Worm (Caenorhabditis elegans) whole organism, L4 larva: Measurements from ENCODE around the gene snr-4.

Experiments used
- F37D6.2 ChIP-seq: sonication (generic microtip); optimal IDR thresholded peaks from 2 replicates; lab custom pipeline; 2016; ENCODE audit warnings: mild to moderate bottlenecking, missing genetic modification characterization, missing compliant biosample characterization
- R02D3.7 ChIP-seq: fragments of 150-350 bp; sonication (generic microtip); optimal IDR thresholded peaks from 3 replicates; lab custom pipeline; 2014; ENCODE audit warnings: missing biosample characterization, missing genetic modification characterization
- ctbp-1 ChIP-seq: fragments of 200-800 bp; sonication (Bioruptor generic); IDR thresholded peaks from 2 replicates; pipeline ENCODE4 v1.3.6; 2022; ENCODE audit warnings: missing genetic modification reagents, missing genetic modification characterization, missing compliant biosample characterization
- fkh-10 ChIP-seq: fragments of 150-350 bp; optimal IDR thresholded peaks from 2 replicates; lab custom pipeline; 2014; ENCODE audit warnings: missing biosample characterization, missing genetic modification reagents, missing genetic modification characterization
- lin-13 ChIP-seq: fragments of 150-350 bp; optimal IDR thresholded peaks from 2 replicates; lab custom pipeline; 2014; ENCODE audit warnings: missing biosample characterization, missing genetic modification reagents, missing genetic modification characterization
- mep-1 ChIP-seq: fragments of 150-350 bp; sonication (generic microtip); optimal IDR thresholded peaks from 3 replicates; lab custom pipeline; 2014; ENCODE audit warnings: missing biosample characterization, missing genetic modification characterization
- nhr-237 ChIP-seq: sonication (generic microtip); optimal IDR thresholded peaks from 2 replicates; lab custom pipeline; 2017; ENCODE audit warnings: missing biosample characterization, missing genetic modification characterization
- nhr-28 ChIP-seq: fragments of 150-350 bp; optimal IDR thresholded peaks from 2 replicates; lab custom pipeline; 2014; ENCODE audit warnings: missing biosample characterization, missing genetic modification characterization
- pha-4 ChIP-seq, 2 experiments: fragments of 150-350 bp in 1 of 2; fragments of 200-800 bp in 1 of 2; sonication (Bioruptor generic) in 1 of 2; IDR thresholded peaks in 1 of 2; optimal IDR thresholded peaks in 1 of 2; 2 replicates each; pipeline versions ENCODE4 v1.3.6 to Lab custom; 2014 to 2022; ENCODE audit warnings: missing genetic modification characterization in 2 of 2, missing genetic modification reagents in 2 of 2, missing biosample characterization in 1 of 2, missing compliant biosample characterization in 1 of 2
- pqm-1 ChIP-seq: sonication (generic microtip); optimal IDR thresholded peaks from 2 replicates; lab custom pipeline; 2017; ENCODE audit warnings: missing biosample characterization, missing genetic modification characterization
- rbr-2 ChIP-seq: sonication (generic microtip); optimal IDR thresholded peaks from 2 replicates; lab custom pipeline; 2016; ENCODE audit warnings: missing genotype, missing genetic modification characterization, missing compliant biosample characterization
- unc-62 ChIP-seq, 3 experiments: fragments of 150-350 bp in 1 of 3; sonication (generic microtip); optimal IDR thresholded peaks in 2 of 3; peaks in 1 of 3; 1 replicate in 1 of 3; 2 replicates in 2 of 3; lab custom pipeline; 2014 to 2017; ENCODE audit warnings: missing biosample characterization in 3 of 3, missing genetic modification characterization in 3 of 3, missing genetic modification reagents in 3 of 3, missing genotype in 1 of 3
- zag-1 ChIP-seq: fragments of 150-350 bp; optimal IDR thresholded peaks from 2 replicates; lab custom pipeline; 2014; ENCODE audit warnings: missing biosample characterization, missing genetic modification characterization

ce11 chrV:12028151-12028550, 48.6 kb upstream of the snr-4 start:
- no peak for TF ChIP-seq zag-1 (tag; lab: Kevin White, UChicago)
- TF ChIP-seq rbr-2 (tag; lab: Kevin White, UChicago) = no peak
- no peak for TF ChIP-seq nhr-237
- no peak for TF ChIP-seq nhr-28 (tag; lab: Kevin White, UChicago)
- no peak for TF ChIP-seq lin-13
- no peak for TF ChIP-seq pha-4 (GFP tag; IDR thresholded peaks at IDR 0.05; lab: Robert Waterston, UW)
- TF ChIP-seq pha-4 (tag; optimal IDR thresholded peaks at IDR 0.05; lab: Kevin White, UChicago) = no peak
- no peak for TF ChIP-seq R02D3.7 (tag; lab: Kevin White, UChicago)
- no peak for TF ChIP-seq pqm-1
- TF ChIP-seq F37D6.2 (tag; lab: Kevin White, UChicago) = no peak
- TF ChIP-seq unc-62 (GFP tag; optimal IDR thresholded peaks at IDR 0.05 in 1 of 2; lab: Kevin White, UChicago) = no peak
- no peak for TF ChIP-seq unc-62 (tag; optimal IDR thresholded peaks at IDR 0.05; lab: Kevin White, UChicago)
- TF ChIP-seq fkh-10 (GFP tag; lab: Kevin White, UChicago) = no peak
- TF ChIP-seq ctbp-1 (GFP tag; lab: Robert Waterston, UW) = no peak
- no peak for TF ChIP-seq mep-1 (tag; lab: Kevin White, UChicago)
